Worm (Caenorhabditis elegans) whole organism, L4/young adult: ENCODE data around the gene sra-39.

Experiments
- W03F9.2 ChIP-seq: fragments of 150-350 bp; optimal IDR thresholded peaks from 2 replicates; lab custom pipeline; 2014; ENCODE audit warnings: missing biosample characterization, missing genetic modification characterization
- dao-5 ChIP-seq: sonication (generic microtip); optimal IDR thresholded peaks from 2 replicates; lab custom pipeline; 2016; ENCODE audit warnings: missing genotype, missing genetic modification characterization, moderate library complexity, missing compliant biosample characterization
- him-1 ChIP-seq: sonication (generic microtip); optimal IDR thresholded peaks from 2 replicates; lab custom pipeline; 2016; ENCODE audit warnings: missing genotype, missing genetic modification reagents, missing genetic modification characterization, missing compliant biosample characterization

The sra-39 gene

DNA sequence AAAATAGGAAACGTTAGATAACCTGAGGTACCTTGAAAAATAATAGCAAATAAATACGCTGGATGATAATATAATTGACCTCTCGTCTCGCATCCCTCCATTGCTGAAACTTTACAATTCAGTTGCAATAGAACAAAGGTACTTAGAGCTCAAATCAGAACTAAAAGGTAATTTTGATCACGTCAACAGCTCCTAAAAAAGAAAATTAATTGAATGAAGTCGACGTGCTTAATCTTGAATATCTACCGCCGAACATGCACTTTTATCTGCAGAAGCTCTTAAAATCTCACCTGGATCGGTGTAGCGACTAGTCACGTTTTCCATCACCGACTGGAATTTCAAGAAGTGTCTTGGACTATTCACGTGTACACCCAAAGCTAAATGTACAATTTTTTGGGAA lies at the start of gene sra-39:
TSS of gene sra-39 (minus strand) at position 101 of the 400 bp plus-strand sequence.
- TF ChIP-seq dao-5 (tag; lab: Kevin White, UChicago) (no peak), W03F9.2 (tag; lab: Kevin White, UChicago) (no peak), him-1 (tag; lab: Kevin White, UChicago) (no peak)

DNA sequence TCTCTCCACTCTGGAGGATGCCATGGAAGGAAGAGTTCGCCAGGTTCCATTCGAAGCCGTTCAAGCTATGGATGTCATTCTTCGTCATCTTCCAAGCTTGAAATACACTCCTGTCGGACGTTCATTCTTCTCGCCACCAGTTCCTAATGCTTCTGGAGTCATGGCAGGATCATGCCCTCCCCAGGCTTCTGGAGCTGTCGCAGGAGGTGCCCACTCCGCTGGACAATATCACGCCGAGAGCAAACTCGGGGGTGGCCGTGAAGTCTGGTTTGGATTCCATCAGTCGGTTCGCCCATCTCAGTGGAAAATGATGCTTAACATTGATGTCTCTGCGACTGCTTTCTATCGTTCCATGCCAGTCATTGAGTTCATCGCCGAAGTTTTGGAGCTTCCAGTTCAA lies 49.1 kb upstream of the sra-39 start:
- TF ChIP-seq him-1 (tag; lab: Kevin White, UChicago) (no peak), W03F9.2 (tag; lab: Kevin White, UChicago) (no peak), dao-5 (tag; lab: Kevin White, UChicago) (no peak)

DNA sequence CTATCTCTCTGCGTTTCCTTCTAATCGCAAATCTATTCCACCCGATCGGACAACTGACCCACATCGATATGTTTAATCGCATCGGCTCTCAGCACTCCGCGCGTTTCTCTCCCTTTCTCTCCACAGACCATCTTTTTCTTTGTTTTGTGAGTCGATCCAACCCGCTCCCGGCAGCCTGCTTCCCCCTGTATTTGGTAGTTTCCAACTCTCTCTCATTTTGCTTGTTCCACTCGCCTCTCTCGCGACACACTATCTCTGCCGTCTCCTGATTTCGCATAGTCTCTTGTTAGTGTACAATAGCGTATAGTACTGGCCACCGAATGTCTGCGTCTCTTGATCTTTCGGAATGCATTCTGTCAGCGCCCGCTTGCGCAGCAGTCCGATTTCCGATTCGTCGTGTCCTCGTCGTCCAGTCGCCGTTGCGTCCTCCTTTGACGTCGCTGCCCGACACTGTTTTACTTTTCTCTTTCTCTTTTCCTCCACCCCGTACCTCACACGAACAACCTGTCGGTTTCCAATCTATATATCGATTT lies 47.5 kb upstream of the sra-39 start:
- TF ChIP-seq dao-5 (tag; lab: Kevin White, UChicago): no peak
- peak; percentile 25 for TF ChIP-seq W03F9.2 (tag; lab: Kevin White, UChicago)

DNA sequence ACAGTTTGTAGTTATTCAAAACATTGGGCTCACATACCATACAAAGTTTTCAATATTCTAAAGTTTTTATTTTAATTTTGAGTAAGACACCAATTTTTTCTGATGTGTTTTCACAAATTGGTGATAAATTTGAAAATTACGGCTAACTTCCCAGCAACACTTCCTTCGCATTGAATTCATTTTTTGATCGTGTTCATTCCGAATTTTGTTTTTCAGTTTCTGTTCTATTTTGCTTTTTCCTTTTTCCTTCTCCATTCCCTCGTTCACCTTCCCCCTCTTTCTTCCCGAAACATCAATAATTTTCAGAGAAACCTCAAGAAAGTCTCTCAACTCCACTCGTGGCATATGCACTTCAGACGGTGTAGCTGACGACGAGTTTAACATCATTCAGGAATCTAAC lies 45.6 kb upstream of the sra-39 start, which contains the start of gene alg-1:
TSS of gene alg-1 (plus strand) at position 301 of the 400 bp plus-strand sequence.
- TF ChIP-seq W03F9.2 (tag; lab: Kevin White, UChicago) (no peak), dao-5 (tag; lab: Kevin White, UChicago) (no peak), him-1 (tag; lab: Kevin White, UChicago) (no peak)

DNA sequence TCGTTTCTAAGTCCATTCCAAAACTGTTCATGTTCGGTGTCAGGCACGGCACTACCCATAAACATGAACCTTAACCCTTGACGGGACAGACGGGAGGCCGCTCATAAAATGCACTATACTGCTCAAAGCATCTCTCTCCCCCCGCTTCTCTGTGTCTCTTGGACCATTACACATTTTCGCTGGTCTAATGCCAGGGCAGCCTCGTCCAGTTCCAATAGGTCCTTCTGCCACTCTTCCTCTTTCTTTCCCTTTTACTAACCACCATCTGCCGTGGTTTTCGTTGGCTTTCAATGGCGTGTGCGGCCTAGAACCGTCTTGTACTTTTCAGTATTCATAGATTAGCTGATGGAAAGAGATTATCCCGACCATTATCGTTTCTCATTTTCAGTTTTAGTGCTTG lies 44.9 kb upstream of the sra-39 start:
- TF ChIP-seq him-1 (tag; lab: Kevin White, UChicago): no peak

DNA sequence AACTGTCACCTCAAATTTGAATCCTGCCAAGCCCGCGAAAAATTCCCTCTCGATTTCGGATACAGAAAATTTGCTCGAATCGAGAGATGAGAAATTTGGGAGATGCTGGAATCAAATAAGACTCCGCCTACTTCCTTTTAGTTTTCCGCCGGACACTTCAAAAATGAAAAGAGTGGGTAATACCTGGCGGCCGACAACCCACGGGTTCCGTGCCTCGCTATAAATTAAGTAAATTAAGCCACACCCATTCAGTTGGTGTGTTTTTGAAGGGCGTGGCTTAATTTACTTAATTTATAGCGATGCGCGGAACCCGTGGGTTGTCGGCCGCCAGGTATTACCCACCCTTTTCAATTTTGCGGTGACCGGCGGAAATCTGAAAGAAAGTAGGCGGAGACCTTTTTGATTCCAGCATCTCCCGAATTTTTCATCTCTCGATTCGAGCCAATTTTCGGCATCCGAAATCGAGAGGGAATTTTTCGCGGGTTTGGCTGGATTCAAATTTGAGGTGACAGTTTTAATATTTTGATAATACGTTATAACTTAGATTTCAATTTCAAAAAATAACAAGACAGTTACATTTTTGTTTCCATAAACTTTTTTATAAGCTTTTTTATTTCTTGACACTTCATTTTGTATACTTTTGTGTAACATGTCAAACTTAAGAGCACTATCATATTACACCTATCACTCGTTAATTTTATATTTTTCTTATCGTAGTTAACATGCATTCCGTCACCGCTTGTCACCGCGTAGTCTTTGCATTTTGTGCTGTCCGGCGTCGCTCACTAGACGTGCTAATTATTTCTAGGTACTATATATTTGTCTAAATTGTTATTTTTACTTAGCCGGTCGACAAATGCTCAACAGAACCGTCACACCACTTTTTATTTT lies 43.7 kb upstream of the sra-39 start:
- TF ChIP-seq dao-5 (tag; lab: Kevin White, UChicago): no peak
- no peak for TF ChIP-seq him-1 (tag; lab: Kevin White, UChicago)
- no peak for TF ChIP-seq W03F9.2 (tag; lab: Kevin White, UChicago)

DNA sequence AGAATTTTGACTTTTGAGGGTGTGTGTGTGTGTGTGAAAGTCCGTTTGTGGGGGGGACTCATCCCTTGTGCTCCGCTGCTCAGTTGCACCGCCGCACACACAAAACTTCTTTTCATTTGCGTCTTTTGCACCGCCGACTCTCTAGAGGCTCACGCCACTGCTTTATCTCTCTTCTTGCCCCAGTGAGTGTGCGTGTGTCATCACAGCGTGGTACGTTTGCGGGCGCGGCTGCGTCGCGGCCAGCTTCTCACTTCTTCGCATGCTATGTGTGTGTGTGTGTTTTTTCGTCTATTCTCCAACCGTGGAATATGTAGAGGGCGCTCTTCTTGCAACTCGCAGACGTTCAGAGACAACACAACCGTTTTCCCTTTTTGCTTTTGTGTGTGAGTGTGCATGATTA lies 42.3 kb upstream of the sra-39 start:
- TF ChIP-seq dao-5 (tag; lab: Kevin White, UChicago) (no peak), him-1 (tag; lab: Kevin White, UChicago) (peak; percentile 68), W03F9.2 (tag; lab: Kevin White, UChicago) (no peak)

DNA sequence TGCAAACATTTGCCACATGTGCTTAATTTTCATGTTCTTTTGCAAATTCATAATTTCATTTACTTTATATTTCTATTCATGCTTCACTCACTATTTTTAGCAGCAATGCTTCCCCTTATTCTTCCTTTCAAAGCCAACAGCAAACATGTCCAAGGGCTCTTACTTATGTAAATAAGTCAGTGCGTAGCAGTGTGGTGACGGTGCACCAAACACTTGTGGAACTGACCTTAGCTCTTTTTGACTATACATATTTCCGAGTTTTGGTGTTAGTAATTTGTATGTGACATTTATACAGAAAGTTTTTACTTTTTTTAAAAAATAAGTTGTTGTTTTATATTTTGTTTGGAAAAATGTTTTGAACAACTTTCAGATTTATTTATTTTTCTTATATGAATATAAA lies 41.9 kb upstream of the sra-39 start:
- TF ChIP-seq W03F9.2 (tag; lab: Kevin White, UChicago): no peak
- no peak for TF ChIP-seq him-1 (tag; lab: Kevin White, UChicago)
- no peak for TF ChIP-seq dao-5 (tag; lab: Kevin White, UChicago)

DNA sequence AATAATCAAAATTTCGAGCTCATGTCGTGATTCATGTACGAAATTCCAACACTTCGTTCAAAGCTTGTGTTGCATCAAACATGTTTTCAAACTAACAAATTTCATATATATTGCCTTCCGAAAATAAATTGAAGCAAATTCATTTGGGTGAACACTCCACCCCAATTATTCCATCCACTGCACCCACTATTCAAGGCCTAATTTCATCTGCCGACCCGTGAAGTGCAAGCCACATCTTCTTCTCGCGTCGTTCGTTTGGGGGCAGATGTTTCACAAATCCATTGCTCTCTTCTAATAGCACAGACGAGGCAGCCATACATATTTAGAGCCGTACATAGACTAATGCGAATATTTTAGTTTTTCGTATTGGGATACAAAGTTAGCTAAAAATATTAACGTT lies 41.0 kb upstream of the sra-39 start:
- no peak for TF ChIP-seq W03F9.2 (tag; lab: Kevin White, UChicago)
- no peak for TF ChIP-seq him-1 (tag; lab: Kevin White, UChicago)
- TF ChIP-seq dao-5 (tag; lab: Kevin White, UChicago): no peak

DNA sequence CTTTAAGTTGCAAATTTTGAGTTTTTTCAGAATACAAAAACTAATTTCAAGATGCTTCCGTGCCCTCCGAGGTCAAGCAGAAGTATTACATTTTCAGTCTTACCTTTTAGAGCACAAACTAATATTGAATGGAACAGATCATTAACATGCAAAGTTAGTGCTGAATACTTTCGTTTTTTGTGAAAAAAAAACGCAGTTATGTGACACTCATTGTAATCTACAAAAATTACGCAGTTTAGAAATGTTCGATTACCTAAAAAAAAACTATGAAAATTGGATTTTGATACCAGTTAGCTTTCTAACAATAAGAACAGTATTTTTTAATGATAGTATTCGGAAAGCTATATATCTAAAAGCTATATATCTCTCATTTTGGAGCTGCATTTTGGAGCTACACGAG lies 38.6 kb upstream of the sra-39 start:
- TF ChIP-seq dao-5 (tag; lab: Kevin White, UChicago) (no peak), W03F9.2 (tag; lab: Kevin White, UChicago) (no peak), him-1 (tag; lab: Kevin White, UChicago) (no peak)

DNA sequence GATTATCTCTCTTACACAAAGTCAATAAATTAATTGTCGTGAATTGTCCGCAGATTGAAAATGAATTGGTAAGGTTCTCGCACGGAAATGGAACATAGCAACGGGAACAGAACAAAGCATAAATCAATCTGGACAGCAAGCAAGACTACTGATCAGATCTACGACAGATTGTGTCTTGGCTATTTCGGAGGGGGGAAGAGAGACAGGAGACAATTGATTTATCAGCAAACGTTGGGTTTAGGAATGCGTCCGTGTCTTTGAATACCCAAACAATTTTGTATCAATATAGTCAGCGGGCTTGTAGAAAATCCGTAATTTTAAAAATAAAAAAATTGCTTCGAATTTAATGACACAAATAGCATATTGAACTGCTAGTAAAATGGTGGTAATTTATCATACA lies 38.1 kb upstream of the sra-39 start:
- TF ChIP-seq W03F9.2 (tag; lab: Kevin White, UChicago) (no peak), him-1 (tag; lab: Kevin White, UChicago) (no peak), dao-5 (tag; lab: Kevin White, UChicago) (no peak)

DNA sequence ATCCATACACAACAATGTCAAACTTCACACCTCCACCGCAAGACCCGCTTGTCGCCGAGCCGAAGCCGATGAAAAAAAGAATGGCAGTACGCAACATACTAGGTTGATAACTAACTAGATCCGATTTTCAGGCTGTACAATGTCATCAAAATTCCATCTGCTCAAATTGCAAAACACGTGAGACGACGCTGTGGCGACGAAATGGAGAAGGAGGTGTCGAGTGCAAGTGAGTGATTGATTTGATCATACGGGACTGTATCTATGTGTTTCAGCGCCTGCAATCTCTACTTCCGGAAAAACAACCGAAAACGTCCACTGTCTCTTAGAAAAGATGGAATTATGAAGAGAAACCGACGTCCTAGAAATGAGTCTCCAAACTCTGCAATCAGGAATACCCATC lies 37.1 kb upstream of the sra-39 start:
- TF ChIP-seq dao-5 (tag; lab: Kevin White, UChicago) (no peak), W03F9.2 (tag; lab: Kevin White, UChicago) (no peak), him-1 (tag; lab: Kevin White, UChicago) (no peak)

DNA sequence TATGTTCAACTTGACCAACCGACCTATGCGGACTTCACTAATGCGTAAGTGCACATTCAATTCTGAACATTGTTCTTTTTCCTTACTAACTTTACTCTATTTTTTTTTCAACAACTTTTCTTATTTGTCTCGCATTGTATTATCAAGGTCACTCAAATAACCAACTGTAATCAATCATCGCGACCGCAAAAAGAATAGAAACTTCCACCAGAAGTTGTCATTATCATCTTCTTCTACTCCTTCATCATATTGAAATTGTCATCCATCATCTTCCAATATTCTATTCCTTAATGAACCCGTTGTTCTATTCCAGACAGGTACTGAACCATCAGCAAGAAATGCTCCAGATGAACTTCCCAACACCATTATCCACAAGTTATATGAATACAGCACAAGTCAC lies 36.2 kb upstream of the sra-39 start:
- TF ChIP-seq him-1 (tag; lab: Kevin White, UChicago) (no peak), W03F9.2 (tag; lab: Kevin White, UChicago) (no peak), dao-5 (tag; lab: Kevin White, UChicago) (no peak)

DNA sequence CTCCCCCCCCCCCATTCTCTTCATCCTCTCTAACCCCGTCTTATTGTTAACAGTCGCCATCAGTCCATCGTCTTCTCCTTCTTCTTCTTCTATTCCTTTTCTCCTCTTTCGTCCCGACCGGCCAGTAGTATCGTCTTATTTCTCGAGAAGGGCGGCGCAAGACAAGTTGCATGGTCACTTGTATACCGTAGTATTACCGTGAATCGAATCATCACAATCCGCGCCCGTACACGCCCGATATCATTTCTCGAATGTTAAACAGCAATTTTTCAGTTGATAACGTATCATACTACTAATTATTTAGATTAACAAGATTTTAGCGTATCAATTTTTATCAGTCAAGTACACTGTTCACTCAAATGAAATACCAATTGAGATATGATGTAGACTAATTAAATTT lies 34.7 kb upstream of the sra-39 start:
- no peak for TF ChIP-seq him-1 (tag; lab: Kevin White, UChicago)
- no peak for TF ChIP-seq dao-5 (tag; lab: Kevin White, UChicago)
- no peak for TF ChIP-seq W03F9.2 (tag; lab: Kevin White, UChicago)
